Fruit fly (Drosophila melanogaster) whole organism, embryonic: ENCODE results near the gene pnr.

Experiments used
- CG10959 ChIP-seq: fragments of 200-800 bp; sonication (Bioruptor generic); IDR thresholded peaks from 2 replicates; pipeline ENCODE4 v1.3.6; 2022; ENCODE audit warnings: missing biosample characterization, missing genetic modification characterization
- CG12236 ChIP-seq: fragments of 200-800 bp; sonication (Bioruptor generic); optimal IDR thresholded peaks from 2 replicates; lab custom pipeline; 2016; ENCODE audit warnings: missing biosample characterization, missing genetic modification characterization
- CG13894 ChIP-seq: fragments of 200-800 bp; sonication (Bioruptor generic); optimal IDR thresholded peaks from 3 replicates; lab custom pipeline; 2018; ENCODE audit warnings: missing biosample characterization, mild to moderate bottlenecking, missing genetic modification characterization, moderate library complexity
- CG17829 ChIP-seq: fragments of 200-800 bp; optimal IDR thresholded peaks from 2 replicates; lab custom pipeline; 2019; ENCODE audit warnings: missing biosample characterization, mild to moderate bottlenecking, missing genetic modification characterization, moderate library complexity
- CG17912 ChIP-seq: fragments of 200-800 bp; sonication (Bioruptor generic); optimal IDR thresholded peaks from 2 replicates; lab custom pipeline; 2018; ENCODE audit warnings: missing biosample characterization, mild to moderate bottlenecking, missing genetic modification characterization
- CG18011 ChIP-seq: fragments of 200-800 bp; sonication (Bioruptor generic); optimal IDR thresholded peaks from 2 replicates; lab custom pipeline; 2017; ENCODE audit warnings: missing biosample characterization, missing genetic modification characterization, mild to moderate bottlenecking, moderate library complexity, missing genotype
- CG18262 ChIP-seq: fragments of 200-800 bp; optimal IDR thresholded peaks from 3 replicates; lab custom pipeline; 2019; ENCODE audit warnings: missing biosample characterization, mild to moderate bottlenecking, missing genetic modification characterization, moderate library complexity
- CG32772 ChIP-seq: fragments of 200-800 bp; sonication (Bioruptor generic); IDR thresholded peaks from 2 replicates; pipeline ENCODE4 v1.3.6; 2022; ENCODE audit warnings: missing biosample characterization, missing genetic modification characterization
- CG33557 ChIP-seq: fragments of 200-800 bp; sonication (Bioruptor generic); optimal IDR thresholded peaks from 2 replicates; lab custom pipeline; 2019; ENCODE audit warnings: missing biosample characterization, mild to moderate bottlenecking, missing genetic modification characterization, moderate library complexity
- CG4707 ChIP-seq: fragments of 200-800 bp; sonication (Bioruptor generic); optimal IDR thresholded peaks from 2 replicates; lab custom pipeline; 2018; ENCODE audit warnings: missing biosample characterization, mild to moderate bottlenecking, missing genetic modification characterization, moderate library complexity
- CG6272 ChIP-seq: fragments of 200-800 bp; sonication (Bioruptor generic); IDR thresholded peaks from 2 replicates; pipeline ENCODE4 v1.3.6; 2022; ENCODE audit warnings: missing biosample characterization, missing genetic modification characterization
- CG6765 ChIP-seq: fragments of 200-800 bp; sonication (Bioruptor generic); optimal IDR thresholded peaks from 3 replicates; lab custom pipeline; 2017; ENCODE audit warnings: missing biosample characterization, mild to moderate bottlenecking, missing genetic modification characterization
- CG7963 ChIP-seq: fragments of 200-800 bp; sonication (Bioruptor generic); IDR thresholded peaks from 3 replicates; pipeline ENCODE4 v1.3.6; 2022; ENCODE audit warnings: missing biosample characterization, missing genetic modification characterization; ENCODE audit not compliant: partially characterized antibody
- CG7987 ChIP-seq: fragments of 200-800 bp; sonication (Bioruptor generic); optimal IDR thresholded peaks from 2 replicates; lab custom pipeline; 2018; ENCODE audit warnings: missing biosample characterization, mild to moderate bottlenecking, missing genetic modification characterization, moderate library complexity
- CG8281 ChIP-seq: fragments of 200-800 bp; sonication (Bioruptor generic); optimal IDR thresholded peaks from 2 replicates; lab custom pipeline; 2018; ENCODE audit warnings: missing biosample characterization, mild to moderate bottlenecking, missing genetic modification characterization, moderate library complexity
- CG9215 ChIP-seq: fragments of 200-800 bp; sonication (Bioruptor generic); IDR thresholded peaks from 2 replicates; pipeline ENCODE4 v1.3.6; 2022; ENCODE audit warnings: missing biosample characterization, missing genetic modification characterization
- Dll ChIP-seq: fragments of 200-800 bp; sonication (Bioruptor generic); IDR thresholded peaks from 4 replicates; pipeline ENCODE4 v1.3.6; 2022; ENCODE audit warnings: missing biosample characterization, missing genetic modification characterization; ENCODE audit not compliant: partially characterized antibody
- H15 ChIP-seq: fragments of 200-800 bp; sonication (Bioruptor generic); IDR thresholded peaks from 3 replicates; pipeline ENCODE4 v1.3.6; 2022; ENCODE audit warnings: missing biosample characterization, missing genetic modification characterization
- HmgD ChIP-seq: fragments of 200-800 bp; sonication (Bioruptor generic); optimal IDR thresholded peaks from 3 replicates; lab custom pipeline; 2016; ENCODE audit warnings: missing biosample characterization, missing genetic modification characterization
- Lim3 ChIP-seq: fragments of 200-800 bp; sonication (Bioruptor generic); IDR thresholded peaks from 2 replicates; pipeline ENCODE4 v1.3.6; 2022; ENCODE audit warnings: missing biosample characterization, missing genetic modification characterization
- Lpt ChIP-seq: fragments of >200 bp; optimal IDR thresholded peaks from 2 replicates; lab custom pipeline; 2018; ENCODE audit warnings: missing biosample characterization, missing genetic modification characterization
- Sin3A ChIP-seq: fragments of >200 bp; optimal IDR thresholded peaks from 2 replicates; lab custom pipeline; 2018
- Sry-β ChIP-seq: fragments of 200-800 bp; sonication (Bioruptor generic); optimal IDR thresholded peaks from 2 replicates; lab custom pipeline; 2018; ENCODE audit warnings: missing biosample characterization, mild to moderate bottlenecking, missing genetic modification characterization, moderate library complexity
- Taf1 ChIP-seq: fragments of 200-800 bp; sonication (Bioruptor generic); IDR thresholded peaks from 2 replicates; pipeline ENCODE4 v1.3.6; 2022; ENCODE audit warnings: missing biosample characterization, missing genetic modification characterization
- Usf ChIP-seq: fragments of 200-800 bp; sonication (Bioruptor generic); optimal IDR thresholded peaks from 2 replicates; lab custom pipeline; 2017; ENCODE audit warnings: missing genotype, missing biosample characterization, missing genetic modification characterization
- ab ChIP-seq: fragments of 200-800 bp; sonication (Bioruptor generic); optimal IDR thresholded peaks from 2 replicates; lab custom pipeline; 2016; ENCODE audit warnings: missing biosample characterization, missing genetic modification characterization
- ac ChIP-seq: fragments of 200-800 bp; sonication (Bioruptor generic); optimal IDR thresholded peaks from 3 replicates; lab custom pipeline; 2017; ENCODE audit warnings: missing biosample characterization, mild to moderate bottlenecking, missing genetic modification characterization
- ara ChIP-seq: fragments of 200-800 bp; sonication (Bioruptor generic); IDR thresholded peaks from 2 replicates; pipeline ENCODE4 v1.3.6; 2022; ENCODE audit warnings: missing biosample characterization, missing genetic modification characterization
- ase ChIP-seq: fragments of 200-800 bp; sonication (Bioruptor generic); IDR thresholded peaks from 3 replicates; pipeline ENCODE4 v1.3.6; 2022; ENCODE audit warnings: missing biosample characterization, missing genetic modification characterization
- bbx ChIP-seq: fragments of 200-800 bp; sonication (Bioruptor generic); IDR thresholded peaks from 2 replicates; pipeline ENCODE4 v1.3.6; 2022; ENCODE audit warnings: missing biosample characterization, missing genetic modification characterization; ENCODE audit not compliant: partially characterized antibody
- chm ChIP-seq: fragments of 200-800 bp; sonication (Bioruptor generic); IDR thresholded peaks from 2 replicates; pipeline ENCODE4 v1.3.6; 2022; ENCODE audit warnings: missing biosample characterization, missing genetic modification characterization
- cwo ChIP-seq: fragments of 200-800 bp; sonication (Bioruptor generic); optimal IDR thresholded peaks from 3 replicates; lab custom pipeline; 2017; ENCODE audit warnings: missing biosample characterization, missing genetic modification characterization, mild to moderate bottlenecking, moderate library complexity, missing genetic modification reagents
- emc ChIP-seq: fragments of 200-800 bp; sonication (Bioruptor generic); optimal IDR thresholded peaks from 2 replicates; lab custom pipeline; 2016; ENCODE audit warnings: missing biosample characterization, missing genetic modification characterization
- en ChIP-seq: fragments of 200-800 bp; sonication (Bioruptor generic); optimal IDR thresholded peaks from 2 replicates; lab custom pipeline; 2016; ENCODE audit warnings: missing biosample characterization, missing genetic modification characterization
- fd96Cb ChIP-seq: fragments of 200-800 bp; sonication (Bioruptor generic); optimal IDR thresholded peaks from 2 replicates; lab custom pipeline; 2018; ENCODE audit warnings: missing biosample characterization, mild to moderate bottlenecking, missing genetic modification characterization, moderate library complexity
- ftz-f1 ChIP-seq: fragments of 200-800 bp; sonication (Bioruptor generic); optimal IDR thresholded peaks from 2 replicates; lab custom pipeline; 2016; ENCODE audit warnings: missing biosample characterization, missing genetic modification characterization
- ham ChIP-seq: fragments of 200-800 bp; sonication (Bioruptor generic); IDR thresholded peaks from 2 replicates; pipeline ENCODE4 v1.3.6; 2022; ENCODE audit warnings: missing biosample characterization, missing genetic modification characterization
- hbn ChIP-seq: fragments of 200-800 bp; sonication (Bioruptor generic); IDR thresholded peaks from 2 replicates; pipeline ENCODE4 v1.3.6; 2022; ENCODE audit warnings: missing biosample characterization, missing genetic modification characterization; ENCODE audit not compliant: partially characterized antibody
- her ChIP-seq: fragments of 200-800 bp; sonication (Bioruptor generic); optimal IDR thresholded peaks from 2 replicates; lab custom pipeline; 2016; ENCODE audit warnings: missing biosample characterization, missing genetic modification characterization
- hkb ChIP-seq, 2 experiments: fragments of 200-800 bp in 1 of 2; fragments of >200 bp in 1 of 2; sonication (Bioruptor generic) in 1 of 2; IDR thresholded peaks in 1 of 2; optimal IDR thresholded peaks in 1 of 2; 2 replicates each; pipeline versions ENCODE4 v1.3.6 to Lab custom; 2017 to 2022; ENCODE audit warnings: missing biosample characterization in 1 of 2, missing genetic modification characterization in 1 of 2
- insv ChIP-seq, 2 experiments: fragments of 200-800 bp; sonication (Bioruptor generic); optimal IDR thresholded peaks; 3 replicates each; lab custom pipeline; 2016 to 2018; ENCODE audit warnings: missing biosample characterization in 2 of 2, missing genetic modification characterization in 2 of 2
- inv ChIP-seq: fragments of 200-800 bp; sonication (Bioruptor generic); IDR thresholded peaks from 2 replicates; pipeline ENCODE4 v1.3.6; 2022; ENCODE audit warnings: missing biosample characterization, missing genetic modification characterization; ENCODE audit not compliant: partially characterized antibody
- knrl ChIP-seq: fragments of 200-800 bp; sonication (Bioruptor generic); IDR thresholded peaks from 3 replicates; pipeline ENCODE4 v1.3.6; 2022; ENCODE audit warnings: missing biosample characterization, missing genetic modification characterization; ENCODE audit not compliant: partially characterized antibody
- mirr ChIP-seq: fragments of 200-800 bp; sonication (Bioruptor generic); optimal IDR thresholded peaks from 3 replicates; lab custom pipeline; 2018; ENCODE audit warnings: missing biosample characterization, mild to moderate bottlenecking, missing genetic modification characterization
- p53 ChIP-seq: fragments of 200-800 bp; sonication (Bioruptor generic); optimal IDR thresholded peaks from 2 replicates; lab custom pipeline; 2016; ENCODE audit warnings: missing biosample characterization, missing genetic modification characterization
- phol ChIP-seq: fragments of 200-800 bp; sonication (Bioruptor generic); optimal IDR thresholded peaks from 3 replicates; lab custom pipeline; 2018; ENCODE audit warnings: missing biosample characterization, mild to moderate bottlenecking, missing genetic modification characterization, moderate library complexity
- stwl ChIP-seq: fragments of 200-800 bp; sonication (Bioruptor generic); optimal IDR thresholded peaks from 3 replicates; lab custom pipeline; 2018; ENCODE audit warnings: missing biosample characterization, mild to moderate bottlenecking, missing genetic modification characterization, moderate library complexity
- tin ChIP-seq: fragments of 200-800 bp; sonication (Bioruptor generic); optimal IDR thresholded peaks from 3 replicates; lab custom pipeline; 2016; ENCODE audit warnings: missing biosample characterization, missing genetic modification characterization
- tx ChIP-seq: fragments of 200-800 bp; sonication (Bioruptor generic); optimal IDR thresholded peaks from 2 replicates; lab custom pipeline; 2016; ENCODE audit warnings: missing biosample characterization, missing genetic modification characterization
- unpg ChIP-seq: fragments of 200-800 bp; sonication (Bioruptor generic); optimal IDR thresholded peaks from 3 replicates; lab custom pipeline; 2018; ENCODE audit warnings: missing biosample characterization, mild to moderate bottlenecking, missing genetic modification characterization, moderate library complexity
- usp ChIP-seq: fragments of >200 bp; optimal IDR thresholded peaks from 2 replicates; lab custom pipeline; 2017; ENCODE audit warnings: missing biosample characterization, missing genetic modification characterization

The pnr gene

DNA sequence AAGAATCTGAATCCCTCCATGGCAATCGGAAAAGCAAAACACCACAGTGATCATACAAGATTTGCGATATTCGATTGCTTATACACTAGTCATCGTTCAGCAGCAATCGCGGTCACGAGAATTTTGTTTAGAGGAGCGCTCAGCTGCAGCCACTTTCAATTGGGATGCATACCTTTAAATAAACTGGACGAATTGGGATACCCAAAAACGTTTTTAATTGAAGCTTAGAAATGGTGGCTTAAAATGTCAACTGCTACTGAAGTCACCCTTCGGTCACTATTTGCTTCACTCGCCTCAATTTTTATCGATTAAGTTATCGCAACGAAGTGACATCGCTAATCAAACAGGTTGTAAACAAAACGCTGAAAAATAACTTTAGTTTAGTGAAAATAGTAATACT is 23.5 kb downstream of the pnr start, which contains the start of the genes IKKbeta and CG5013 (continued):
- TF ChIP-seq Sin3A (lab: Kevin White, UChicago) (peak; percentile 93), stwl (peak; percentile 78), hbn (GFP tag; lab: Robert Waterston, UW) (peak; percentile 79), ara (GFP tag; lab: Robert Waterston, UW) (peak; percentile 57; the same call in 1 of the 2 replicates), CG18011 (GFP tag; lab: Kevin White, UChicago) (no peak), mirr (no peak), Taf1 (GFP tag; lab: Robert Waterston, UW) (no peak), CG17912 (GFP tag; lab: Kevin White, UChicago) (no peak), CG6272 (GFP tag; lab: Robert Waterston, UW) (no peak), CG6765 (no peak), ac (GFP tag; lab: Kevin White, UChicago) (no peak), CG18262 (peak; percentile 40), CG32772 (GFP tag; lab: Robert Waterston, UW) (peak; percentile 36; the same call in 1 of the 2 replicates), HmgD (GFP tag; lab: Kevin White, UChicago) (peak; percentile 82), ase (0 out of 3 replicates have a peak, but pooled peaks have one; percentile 22), usp (GFP tag; lab: Kevin White, UChicago) (no peak), fd96Cb (tag; lab: Kevin White, UChicago) (no peak), CG12236 (no peak), bbx (GFP tag; lab: Robert Waterston, UW) (peak; percentile 70), p53 (peak; percentile 23), insv (GFP tag; optimal IDR thresholded peaks at IDR 0.05; lab: Kevin White, UChicago) (peak in 1 of 2 experiments; percentile 28), tx (peak; percentile 63), CG7987 (GFP tag; lab: Kevin White, UChicago) (no peak), emc (GFP tag; lab: Kevin White, UChicago) (no peak), her (GFP tag; lab: Kevin White, UChicago) (peak; percentile 43), CG17829 (tag; lab: Kevin White, UChicago) (peak; percentile 59), chm (no peak), CG4707 (GFP tag; lab: Kevin White, UChicago) (no peak), inv (GFP tag; lab: Robert Waterston, UW) (peak; percentile 74), H15 (GFP tag; lab: Robert Waterston, UW) (peak; percentile 39; the same call in 1 of the 3 replicates), CG8281 (tag; lab: Kevin White, UChicago) (no peak), Usf (GFP tag; lab: Kevin White, UChicago) (no peak), CG13894 (tag; lab: Kevin White, UChicago) (no peak), phol (tag; lab: Kevin White, UChicago) (peak; percentile 66), tin (GFP tag; lab: Kevin White, UChicago) (peak; percentile 36), CG7963 (GFP tag; lab: Robert Waterston, UW) (peak; percentile 73), CG10959 (GFP tag; lab: Robert Waterston, UW) (no peak), Lim3 (GFP tag; lab: Robert Waterston, UW) (no peak), Lpt (GFP tag; lab: Kevin White, UChicago) (no peak), cwo (GFP tag; lab: Kevin White, UChicago) (no peak), en (GFP tag; lab: Kevin White, UChicago) (no peak), unpg (GFP tag; lab: Kevin White, UChicago) (no peak), hkb (optimal IDR thresholded peaks at IDR 0.05; lab: Kevin White, UChicago) (no peak), hkb (GFP tag; IDR thresholded peaks at IDR 0.05; lab: Robert Waterston, UW) (no peak), ftz-f1 (GFP tag; lab: Kevin White, UChicago) (no peak), CG9215 (GFP tag; lab: Robert Waterston, UW) (peak; percentile 58), ab (GFP tag; lab: Kevin White, UChicago) (no peak), CG33557 (GFP tag; lab: Kevin White, UChicago) (peak; percentile 38), Dll (peak; percentile 89), Sry-β (GFP tag; lab: Kevin White, UChicago) (peak; percentile 5), knrl (GFP tag; lab: Robert Waterston, UW) (peak; percentile 84), ham (no peak)
